Worm (Caenorhabditis elegans): ENCODE results near the gene irld-45.

Gene irld-45

ce11 chrV:1666904-1667303 is 18.8 kb downstream of the irld-45 start, which contains the start of gene K04F1.8:
K04F1.8 (plus strand) TSS chrV:1667204.
- TF ChIP-seq tra-1 (GFP tag; IDR thresholded peaks at IDR 0.05) (no peak), lin-1 (GFP tag; IDR thresholded peaks at IDR 0.05) (no peak), madf-5 (GFP tag; IDR thresholded peaks at IDR 0.05) (no peak), mdt-29 (GFP tag; IDR thresholded peaks at IDR 0.05) (no peak), daf-19 (GFP tag; conservative IDR thresholded peaks at IDR 0.05) (no peak), rbr-2 (tag; optimal IDR thresholded peaks at IDR 0.05) (no peak), dmd-6 (GFP tag; IDR thresholded peaks at IDR 0.05) (no peak), R02D3.7 (tag; optimal IDR thresholded peaks at IDR 0.05) (no peak), nhr-25 (tag; optimal IDR thresholded peaks at IDR 0.05; ENCODE audit: borderline replicate concordance, insufficient read depth) (no peak), Y105C5A.15 (GFP tag; IDR thresholded peaks at IDR 0.05) (no peak), egl-27 (tag; optimal IDR thresholded peaks at IDR 0.05) (no peak), ZK546.5 (tag; optimal IDR thresholded peaks at IDR 0.05) (no peak), skn-1 (tag; optimal IDR thresholded peaks at IDR 0.05) (no peak), Y48G9A.11 (GFP tag; IDR thresholded peaks at IDR 0.05) (no peak), ztf-11 (tag; optimal IDR thresholded peaks at IDR 0.05) (no peak), cey-2 (tag; optimal IDR thresholded peaks at IDR 0.05; ENCODE audit: borderline replicate concordance, insufficient read depth) (no peak), unc-130 (GFP tag; optimal IDR thresholded peaks at IDR 0.05) (no peak)

DNA sequence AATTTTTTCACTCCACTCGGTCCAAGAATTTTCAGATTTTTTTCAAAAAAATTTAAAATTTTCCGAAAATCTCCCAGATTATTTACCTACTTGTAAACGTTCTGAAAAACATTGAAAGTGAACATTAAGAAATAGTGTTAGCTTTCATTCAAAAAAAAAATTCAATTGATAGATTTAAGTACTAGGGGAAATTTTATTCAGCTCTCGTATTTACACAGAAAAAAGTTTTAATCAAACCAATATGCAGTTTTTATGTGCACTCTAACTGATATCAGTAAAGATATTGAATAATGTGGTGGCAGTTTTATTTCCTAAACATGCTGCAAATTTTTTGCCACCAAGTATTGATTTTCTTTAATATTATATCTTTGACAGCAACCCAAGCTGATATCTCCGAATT is 20.1 kb downstream of the irld-45 start, which contains the start of gene irld-42:
TSS of gene irld-42 (plus strand) at position 301 of the 400 bp plus-strand sequence.
- TF ChIP-seq nhr-28 (tag; optimal IDR thresholded peaks at IDR 0.05), result no peak
- TF ChIP-seq madf-5 (GFP tag; IDR thresholded peaks at IDR 0.05), result no peak
- TF ChIP-seq T26A8.4 (GFP tag; IDR thresholded peaks at IDR 0.05), result no peak
- TF ChIP-seq cey-2 (tag; optimal IDR thresholded peaks at IDR 0.05; ENCODE audit: borderline replicate concordance, insufficient read depth), result no peak

DNA sequence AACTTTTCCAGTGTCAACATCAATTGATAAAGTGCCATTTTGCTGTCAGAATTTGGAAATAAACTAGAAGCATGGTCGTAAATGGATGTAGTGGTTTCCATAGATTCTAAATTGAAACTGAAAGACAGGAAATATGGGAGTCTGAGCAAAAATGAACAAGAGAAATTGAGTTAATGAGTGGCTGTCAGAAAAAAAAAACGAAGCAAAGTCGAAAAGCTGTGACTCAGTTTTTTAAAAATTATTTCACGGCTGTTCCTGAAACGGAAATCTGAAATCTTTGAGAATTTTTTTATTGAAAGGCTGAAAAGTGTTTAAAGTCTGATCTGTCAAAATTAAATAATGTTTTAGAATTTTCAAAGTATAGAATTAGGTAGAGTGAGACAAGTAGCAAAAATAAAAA is 30.1 kb downstream of the irld-45 start, which contains the start of gene srw-98:
TSS of gene srw-98 (minus strand) at position 101 of the 400 bp plus-strand sequence.
- TF ChIP-seq zip-11 (GFP tag; IDR thresholded peaks at IDR 0.05) (no peak), F10B5.3 (tag; optimal IDR thresholded peaks at IDR 0.05) (no peak), nhr-42 (GFP tag; IDR thresholded peaks at IDR 0.05) (no peak), php-3 (GFP tag; IDR thresholded peaks at IDR 0.05) (no peak), daf-12 (tag; optimal IDR thresholded peaks at IDR 0.05) (no peak), lin-39 (tag; optimal IDR thresholded peaks at IDR 0.05) (no peak), F44E2.7 (GFP tag; IDR thresholded peaks at IDR 0.05) (no peak), gei-8 (GFP tag; optimal IDR thresholded peaks at IDR 0.05) (no peak), R02D3.7 (tag; optimal IDR thresholded peaks at IDR 0.05) (no peak), pqm-1 (tag; optimal IDR thresholded peaks at IDR 0.05) (no peak), dmd-9 (GFP tag; IDR thresholded peaks at IDR 0.05) (no peak), skn-1 (tag; optimal IDR thresholded peaks at IDR 0.05) (no peak)

ce11 chrV:1680770-1681169 is 32.7 kb downstream of the irld-45 start, which contains the start of gene srw-91:
srw-91 (minus strand) TSS chrV:1680870.
- TF ChIP-seq T26A8.4 (GFP tag; IDR thresholded peaks at IDR 0.05), result no peak

DNA sequence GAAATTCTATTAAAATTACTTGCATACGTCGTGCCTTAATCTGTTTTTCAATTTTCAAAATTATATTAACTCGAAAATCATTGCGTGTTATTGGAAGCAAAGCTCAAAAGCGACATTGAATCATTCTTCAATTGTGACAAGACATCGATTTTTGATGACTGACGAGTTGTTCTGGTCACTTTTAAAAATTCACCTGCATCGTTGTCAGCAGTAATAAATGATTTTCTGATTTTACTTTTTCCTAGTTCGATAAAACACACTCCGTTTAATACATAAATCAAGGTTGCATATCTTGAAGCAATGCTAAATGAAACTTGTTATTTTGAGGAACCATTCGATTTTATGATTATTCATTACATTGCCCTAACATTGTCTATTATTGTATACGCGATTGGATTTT is 34.2 kb downstream of the irld-45 start, which contains the start of gene srh-3:
TSS of gene srh-3 (plus strand) at position 301 of the 400 bp plus-strand sequence.
- TF ChIP-seq set-16 (GFP tag; IDR thresholded peaks at IDR 0.05) (no peak), unc-130 (GFP tag; optimal IDR thresholded peaks at IDR 0.05) (no peak), nhr-11 (tag; optimal IDR thresholded peaks at IDR 0.05) (no peak), unc-39 (tag; optimal IDR thresholded peaks at IDR 0.05) (no peak)

DNA sequence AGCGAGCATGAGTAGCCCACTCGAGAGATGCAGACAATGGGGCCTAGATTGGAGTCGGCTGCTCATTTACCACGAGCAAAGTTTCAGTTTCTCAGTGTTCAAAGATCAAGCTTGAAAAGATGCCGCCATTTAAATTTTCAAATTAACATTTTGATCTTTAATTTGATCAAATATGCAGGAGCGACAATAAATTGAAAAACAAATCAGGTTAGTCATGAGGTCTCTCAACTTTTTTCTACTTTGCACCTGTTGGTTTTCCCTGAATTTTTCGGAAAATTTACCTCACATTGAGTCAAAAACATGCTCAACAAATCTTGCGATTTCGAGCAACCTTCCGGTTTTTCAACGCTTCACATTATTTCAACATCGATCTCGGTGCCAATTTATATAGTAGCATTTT is 37.2 kb downstream of the irld-45 start, which contains the start of gene srh-5:
TSS of gene srh-5 (plus strand) at position 301 of the 400 bp plus-strand sequence.
- TF ChIP-seq rbr-2 (tag; optimal IDR thresholded peaks at IDR 0.05) (no peak), hlh-11 (tag; optimal IDR thresholded peaks at IDR 0.05) (no peak), ama-1 (optimal IDR thresholded peaks at IDR 0.05) (no peak)

Data from whole organism, L4 larva.